Worm (Caenorhabditis elegans) whole organism, early embryonic: Measurements from ENCODE around the gene ufbp-1.

Experiments
- B0310.2 ChIP-seq: sonication (generic microtip); optimal IDR thresholded peaks from 2 replicates; lab custom pipeline; 2016; ENCODE audit warnings: mild to moderate bottlenecking, missing genetic modification characterization, missing compliant biosample characterization
- aly-1 ChIP-seq: sonication (generic microtip); optimal IDR thresholded peaks from 2 replicates; lab custom pipeline; 2016; ENCODE audit warnings: missing genetic modification characterization, missing compliant biosample characterization
- ama-1 ChIP-seq: fragments of 150-350 bp; optimal IDR thresholded peaks from 2 replicates; lab custom pipeline; 2014
- ceh-13 ChIP-seq: fragments of 200-800 bp; sonication (Bioruptor generic); optimal IDR thresholded peaks from 2 replicates; lab custom pipeline; 2018; ENCODE audit warnings: mild to moderate bottlenecking, missing genetic modification characterization, missing compliant biosample characterization
- ceh-36 ChIP-seq: sonication (generic microtip); optimal IDR thresholded peaks from 2 replicates; lab custom pipeline; 2016; ENCODE audit warnings: missing genetic modification characterization, inconsistent platforms, missing compliant biosample characterization
- scrt-1 ChIP-seq: fragments of 200-800 bp; sonication (Bioruptor generic); IDR thresholded peaks from 2 replicates; pipeline ENCODE4 v1.3.6; 2022; ENCODE audit warnings: missing genetic modification characterization, missing compliant biosample characterization
- tbx-11 ChIP-seq: fragments of 200-800 bp; sonication (Bioruptor generic); IDR thresholded peaks from 2 replicates; pipeline ENCODE4 v1.3.6; 2022; ENCODE audit warnings: missing genetic modification characterization, missing compliant biosample characterization
- tbx-37 ChIP-seq: fragments of 200-800 bp; sonication (Bioruptor generic); conservative IDR thresholded peaks from 2 replicates; pipeline ENCODE4 v1.3.6; 2022; ENCODE audit warnings: missing genetic modification reagents, missing genetic modification characterization, missing compliant biosample characterization
- tra-4 ChIP-seq: sonication (generic microtip); optimal IDR thresholded peaks from 2 replicates; lab custom pipeline; 2017; ENCODE audit warnings: missing genetic modification characterization, missing compliant biosample characterization

DNA sequence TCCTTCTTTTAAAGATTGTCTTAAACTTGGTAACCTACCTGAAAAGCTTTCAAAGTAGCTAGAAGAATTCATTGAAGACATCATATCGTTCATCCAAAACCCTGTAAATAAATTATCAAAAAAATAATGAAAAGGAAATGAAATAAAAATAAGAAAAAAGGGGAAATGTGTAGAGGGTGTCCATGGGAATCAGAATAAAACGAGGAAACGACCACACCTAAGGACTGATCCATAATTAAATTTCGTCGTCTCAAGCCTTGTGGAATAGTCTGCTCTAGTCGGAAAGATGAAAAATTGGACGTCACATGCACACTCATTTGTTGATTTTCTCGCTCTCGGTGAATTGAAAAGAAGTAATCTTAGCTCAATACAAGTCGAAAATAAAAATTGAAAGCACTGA, 8.3 kb downstream of the ufbp-1 start, which contains the start of gene ZK1236.9:
- no peak for TF ChIP-seq ama-1
- TF ChIP-seq tbx-11 (GFP tag; lab: Robert Waterston, UW) = no peak
- TF ChIP-seq ceh-13 (GFP tag; lab: Kevin White, UChicago) = no peak
- TF ChIP-seq scrt-1 = no peak
- TF ChIP-seq B0310.2 (tag; lab: Kevin White, UChicago) = no peak
- no peak for TF ChIP-seq tra-4
- no peak for TF ChIP-seq tbx-37
- no peak for TF ChIP-seq aly-1 (tag; lab: Kevin White, UChicago)
- TF ChIP-seq ceh-36 (tag; lab: Kevin White, UChicago) = no peak
